Worm (Caenorhabditis elegans): ENCODE measurements around the gene str-96.
"Not testable (repeated sequence)": the region's sequence is repeated elsewhere in the genome, so short reads cannot be mapped to it uniquely, and the experiment has no call there.

Gene str-96

ce11 chrV:15264131-15264530 lies 29.6 kb downstream of the str-96 start, which contains the start of gene M01B2.12:
Gene M01B2.12 (minus strand): TSS chrV:15264231.
- no peak for TF ChIP-seq B0261.1 (tag; optimal IDR thresholded peaks at IDR 0.05)
- no peak for TF ChIP-seq unc-62 (GFP tag; optimal IDR thresholded peaks at IDR 0.05)
- TF ChIP-seq F49E8.2 (tag; optimal IDR thresholded peaks at IDR 0.05; ENCODE audit: insufficient read depth): no peak
- TF ChIP-seq let-607 (tag; optimal IDR thresholded peaks at IDR 0.05): no peak
- TF ChIP-seq rcor-1 (GFP tag; IDR thresholded peaks at IDR 0.05): no peak
- TF ChIP-seq B0019.2 (GFP tag; conservative IDR thresholded peaks at IDR 0.05): no peak
- TF ChIP-seq egrh-3 (GFP tag; IDR thresholded peaks at IDR 0.05): no peak
- no peak for TF ChIP-seq snpc-1.3 (tag; optimal IDR thresholded peaks at IDR 0.05; ENCODE audit: insufficient read depth)
- no peak for TF ChIP-seq nfya-1 (tag; optimal IDR thresholded peaks at IDR 0.05; ENCODE audit: borderline replicate concordance, insufficient read depth)
- no peak for TF ChIP-seq ztf-28 (GFP tag; IDR thresholded peaks at IDR 0.05)
- TF ChIP-seq hlh-26 (GFP tag; conservative IDR thresholded peaks at IDR 0.05): no peak
- no peak for TF ChIP-seq ztf-26 (tag; optimal IDR thresholded peaks at IDR 0.05)
- TF ChIP-seq Y67H2A.10 (GFP tag; conservative IDR thresholded peaks at IDR 0.05): no peak
- no peak for TF ChIP-seq sdz-38 (tag; optimal IDR thresholded peaks at IDR 0.05)
- TF ChIP-seq hrde-1 (tag; optimal IDR thresholded peaks at IDR 0.05; ENCODE audit: borderline replicate concordance): no peak
- TF ChIP-seq atf-7 (tag; optimal IDR thresholded peaks at IDR 0.05): no peak

DNA sequence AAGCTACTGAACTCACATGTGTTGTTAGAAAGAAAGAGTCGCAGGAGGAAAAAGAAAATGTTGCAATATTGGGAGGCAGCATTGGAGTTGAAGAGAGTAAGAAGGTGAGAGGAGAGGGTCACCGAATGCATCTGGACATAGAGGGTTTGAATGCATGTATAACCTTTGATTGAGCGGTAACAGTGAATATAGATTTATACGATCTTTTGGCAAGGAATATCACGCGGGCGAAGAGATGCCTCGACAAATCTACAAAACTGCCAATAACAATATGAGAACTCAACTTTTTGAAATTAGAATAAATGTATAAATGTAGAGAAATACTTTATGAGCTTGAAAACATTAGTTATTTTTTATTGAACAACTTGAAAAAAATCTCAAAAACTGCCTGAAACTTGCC lies 31.4 kb downstream of the str-96 start, which contains the start of gene M01B2.10:
Gene M01B2.10, minus strand, starts transcription at position 101 of the 400 bp plus-strand sequence.
- TF ChIP-seq nhr-80 (tag; optimal IDR thresholded peaks at IDR 0.05); Y79H2A.3 (GFP tag; conservative IDR thresholded peaks at IDR 0.05); F57A8.1 (GFP tag; optimal IDR thresholded peaks at IDR 0.05): not testable (repeated sequence)

- no peak for TF ChIP-seq sdz-38 (tag; optimal IDR thresholded peaks at IDR 0.05)
- TF ChIP-seq mel-28 (tag; optimal IDR thresholded peaks at IDR 0.05; ENCODE audit: borderline replicate concordance): no peak
- TF ChIP-seq Y67H2A.10 (GFP tag; conservative IDR thresholded peaks at IDR 0.05): no peak
- no peak for TF ChIP-seq nhr-90 (tag; optimal IDR thresholded peaks at IDR 0.05)
- TF ChIP-seq somi-1 (GFP tag; optimal IDR thresholded peaks at IDR 0.05): no peak
- TF ChIP-seq aptf-2 (GFP tag; conservative IDR thresholded peaks at IDR 0.05): no peak
- TF ChIP-seq hlh-26 (GFP tag; conservative IDR thresholded peaks at IDR 0.05): no peak
- no peak for TF ChIP-seq tbx-9 (tag; optimal IDR thresholded peaks at IDR 0.05; ENCODE audit: borderline replicate concordance)
- no peak for TF ChIP-seq athp-1 (tag; optimal IDR thresholded peaks at IDR 0.05)
- no peak for TF ChIP-seq C17E4.6 (GFP tag; IDR thresholded peaks at IDR 0.05)
- TF ChIP-seq ztf-26 (tag; optimal IDR thresholded peaks at IDR 0.05): no peak
- no peak for TF ChIP-seq D2030.7 (GFP tag; IDR thresholded peaks at IDR 0.05)
- no peak for TF ChIP-seq zim-3 (tag; optimal IDR thresholded peaks at IDR 0.05)
- no peak for TF ChIP-seq pbrm-1 (GFP tag; IDR thresholded peaks at IDR 0.05)
- no peak for TF ChIP-seq Y56A3A.18 (GFP tag; IDR thresholded peaks at IDR 0.05)
- no peak for TF ChIP-seq lin-40 (tag; optimal IDR thresholded peaks at IDR 0.05)
- no peak for TF ChIP-seq zfh-2 (GFP tag; conservative IDR thresholded peaks at IDR 0.05)
- no peak for TF ChIP-seq ama-1 (optimal IDR thresholded peaks at IDR 0.05)
- TF ChIP-seq ama-1 (GFP tag; optimal IDR thresholded peaks at IDR 0.05): no peak
- no peak for TF ChIP-seq nhr-80 (tag; optimal IDR thresholded peaks at IDR 0.05)
- no peak for TF ChIP-seq aptf-3 (GFP tag; IDR thresholded peaks at IDR 0.05)
Measured at ce11 chrV:15259904-15260303, 33.9 kb downstream of the str-96 start, which contains the start of gene M01B2.8. Gene M01B2.8 (plus strand): TSS chrV:15260204.

Data from whole organism, young adult.